Fruit fly (Drosophila melanogaster): ENCODE results near the gene Ssl1.
A peak's percentile ranks its signal among the peaks of the same experiment; 100 is the strongest.

Ssl1 gene

dm6 chr3L:22865061-22865418, 13.8 kb upstream of the Ssl1 start (continued):
- peak; percentile 73 for TF ChIP-seq Smox (GFP tag; optimal IDR thresholded peaks at IDR 0.05)
- peak; percentile 82 for TF ChIP-seq OdsH (GFP tag; optimal IDR thresholded peaks at IDR 0.05)
- peak; percentile 22 for TF ChIP-seq CG6854 (GFP tag; optimal IDR thresholded peaks at IDR 0.05)
- peak; percentile 58 for TF ChIP-seq CG3032 (tag; optimal IDR thresholded peaks at IDR 0.05)
- TF ChIP-seq CG3919 (GFP tag; optimal IDR thresholded peaks at IDR 0.05) = peak; percentile 60
- TF ChIP-seq CG6276 (GFP tag; optimal IDR thresholded peaks at IDR 0.05) = peak; percentile 85
- TF ChIP-seq CG8632 (GFP tag; optimal IDR thresholded peaks at IDR 0.05) = peak; percentile 75
- peak; percentile 23 for TF ChIP-seq CG10631 (GFP tag; optimal IDR thresholded peaks at IDR 0.05)

DNA sequence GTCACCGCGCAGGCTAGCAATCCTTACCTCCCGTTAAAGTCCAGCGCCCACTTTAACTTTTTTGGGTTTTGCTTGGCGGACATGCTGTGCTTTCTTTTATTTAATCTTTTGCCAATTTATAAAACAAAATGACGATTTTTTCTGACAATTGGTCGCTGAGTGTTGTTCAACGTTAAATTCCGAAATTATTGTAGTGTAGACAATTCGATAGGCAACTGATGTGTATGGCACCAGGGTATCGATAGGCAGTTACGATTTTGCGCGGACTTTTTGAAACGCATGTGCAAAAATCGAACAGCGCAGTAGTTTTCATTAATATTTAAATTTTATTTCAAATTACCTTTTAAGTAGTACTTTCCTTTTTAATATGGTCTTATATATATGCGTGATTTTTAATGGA, 10.8 kb upstream of the Ssl1 start, which contains the start of gene EMC4:
Gene EMC4 (minus strand): TSS at position 174 of the 400 bp plus-strand sequence.
- TF ChIP-seq CG11762 (GFP tag; optimal IDR thresholded peaks at IDR 0.05; ENCODE audit: insufficient read depth) = no peak
- TF ChIP-seq eg (GFP tag; IDR thresholded peaks at IDR 0.05) = 0 out of 3 replicates have a peak, but pooled peaks have one; percentile 32
- peak; percentile 15 for TF ChIP-seq acj6 (GFP tag; optimal IDR thresholded peaks at IDR 0.05)
- TF ChIP-seq CG6854 (GFP tag; optimal IDR thresholded peaks at IDR 0.05) = no peak
- TF ChIP-seq Eip75B (GFP tag; optimal IDR thresholded peaks at IDR 0.05) = peak; percentile 44
- no peak for TF ChIP-seq CG15336 (GFP tag; IDR thresholded peaks at IDR 0.05)
- no peak for TF ChIP-seq Met (GFP tag; optimal IDR thresholded peaks at IDR 0.05)
- TF ChIP-seq pdm3 (GFP tag; optimal IDR thresholded peaks at IDR 0.05) = no peak
- no peak for TF ChIP-seq Sox15 (GFP tag; optimal IDR thresholded peaks at IDR 0.05)
- peak; percentile 63 for TF ChIP-seq vri (GFP tag; optimal IDR thresholded peaks at IDR 0.05)
- TF ChIP-seq CG16779 (tag; optimal IDR thresholded peaks at IDR 0.05) = no peak
- peak; percentile 46 for TF ChIP-seq topi (GFP tag; optimal IDR thresholded peaks at IDR 0.05)
- no peak for TF ChIP-seq Hr39 (GFP tag; optimal IDR thresholded peaks at IDR 0.05)
- TF ChIP-seq Gug (GFP tag; IDR thresholded peaks at IDR 0.05) = no peak
- no peak for TF ChIP-seq CG1621 (tag; optimal IDR thresholded peaks at IDR 0.05)
- TF ChIP-seq CG10669 (GFP tag; optimal IDR thresholded peaks at IDR 0.05) = no peak
- peak; percentile 63 for TF ChIP-seq CG3919 (GFP tag; optimal IDR thresholded peaks at IDR 0.05)
- peak; percentile 71 for TF ChIP-seq esn (GFP tag; optimal IDR thresholded peaks at IDR 0.05)
- TF ChIP-seq CG31627 (GFP tag; optimal IDR thresholded peaks at IDR 0.05) = peak; percentile 48
- TF ChIP-seq Hr38 (GFP tag; optimal IDR thresholded peaks at IDR 0.05) = no peak
- TF ChIP-seq svp (GFP tag) = peak; percentile 2
- no peak for TF ChIP-seq CG32006 (GFP tag; optimal IDR thresholded peaks at IDR 0.05)
- no peak for TF ChIP-seq Hr4 (GFP tag; optimal IDR thresholded peaks at IDR 0.05)
- no peak for TF ChIP-seq spab (GFP tag; optimal IDR thresholded peaks at IDR 0.05)
- TF ChIP-seq CG6792 (GFP tag; optimal IDR thresholded peaks at IDR 0.05) = peak; percentile 36
- peak; percentile 60 for TF ChIP-seq cyc (GFP tag; optimal IDR thresholded peaks at IDR 0.05)
- no peak for TF ChIP-seq Sox102F (GFP tag; optimal IDR thresholded peaks at IDR 0.05)
- no peak for TF ChIP-seq CG8319 (GFP tag; optimal IDR thresholded peaks at IDR 0.05)
- TF ChIP-seq fkh (GFP tag; optimal IDR thresholded peaks at IDR 0.05) = no peak
- TF ChIP-seq Smox (GFP tag; optimal IDR thresholded peaks at IDR 0.05) = no peak
- no peak for TF ChIP-seq Blimp-1 (GFP tag; optimal IDR thresholded peaks at IDR 0.05)
- no peak for TF ChIP-seq Ets96B (tag; optimal IDR thresholded peaks at IDR 0.05)
- TF ChIP-seq CG8632 (GFP tag; optimal IDR thresholded peaks at IDR 0.05) = no peak
- TF ChIP-seq CG4318 (GFP tag; optimal IDR thresholded peaks at IDR 0.05) = no peak
- peak; percentile 31 for TF ChIP-seq Sox14 (GFP tag; optimal IDR thresholded peaks at IDR 0.05)
- TF ChIP-seq dsx (GFP tag; optimal IDR thresholded peaks at IDR 0.05; ENCODE audit: poor library complexity, severe bottlenecking) = no peak
- TF ChIP-seq Eip78C (GFP tag) = peak; percentile 84
- TF ChIP-seq net (GFP tag; optimal IDR thresholded peaks at IDR 0.05) = no peak
- no peak for TF ChIP-seq Ets21C (GFP tag; optimal IDR thresholded peaks at IDR 0.05)
- TF ChIP-seq CG3032 (tag; optimal IDR thresholded peaks at IDR 0.05) = no peak
- TF ChIP-seq Lpt (GFP tag; optimal IDR thresholded peaks at IDR 0.05) = no peak
- no peak for TF ChIP-seq fd85E (GFP tag; optimal IDR thresholded peaks at IDR 0.05)
- TF ChIP-seq Eip93F (GFP tag; optimal IDR thresholded peaks at IDR 0.05) = no peak
- no peak for TF ChIP-seq CG9139 (GFP tag; optimal IDR thresholded peaks at IDR 0.05)
- TF ChIP-seq ss (GFP tag; optimal IDR thresholded peaks at IDR 0.05) = peak in 1 of 2 experiments; percentile 22
- no peak for TF ChIP-seq salr (GFP tag; optimal IDR thresholded peaks at IDR 0.05)
- no peak for TF ChIP-seq fd59A (GFP tag; optimal IDR thresholded peaks at IDR 0.05)

Data from whole organism, prepupa.